Fruit fly (Drosophila melanogaster) whole organism, adult: ENCODE measurements around the gene CG45676.

Experiments used
- CG11617 ChIP-seq: fragments of 200-800 bp; sonication (Bioruptor generic); optimal IDR thresholded peaks from 2 replicates; lab custom pipeline; 2017; ENCODE audit warnings: mild to moderate bottlenecking, missing biosample characterization, missing genetic modification reagents, missing genetic modification characterization
- CG14711 ChIP-seq: fragments of 200-800 bp; sonication (Bioruptor generic); optimal IDR thresholded peaks from 2 replicates; lab custom pipeline; 2018; ENCODE audit warnings: missing biosample characterization, mild to moderate bottlenecking, missing genetic modification characterization, moderate library complexity
- Clk ChIP-seq: fragments of 200-800 bp; sonication (Bioruptor generic); optimal IDR thresholded peaks from 2 replicates; lab custom pipeline; 2017; ENCODE audit warnings: missing biosample characterization, missing genetic modification characterization
- Mnt ChIP-seq: fragments of 200-800 bp; sonication (Bioruptor generic); optimal IDR thresholded peaks from 2 replicates; lab custom pipeline; 2016; ENCODE audit warnings: missing biosample characterization, mild to moderate bottlenecking, missing genetic modification characterization
- bab1 ChIP-seq: fragments of 200-800 bp; sonication (Bioruptor generic); optimal IDR thresholded peaks from 3 replicates; lab custom pipeline; 2019; ENCODE audit warnings: missing biosample characterization, mild to moderate bottlenecking, missing genetic modification characterization, moderate library complexity
- cic ChIP-seq: fragments of 200-800 bp; sonication (Bioruptor generic); optimal IDR thresholded peaks from 2 replicates; lab custom pipeline; 2017; ENCODE audit warnings: missing biosample characterization, mild to moderate bottlenecking, missing genetic modification characterization, moderate library complexity
- kay ChIP-seq: fragments of 200-800 bp; sonication (Bioruptor generic); peaks from one replicate; lab custom pipeline; 2016; ENCODE audit warnings: missing biosample characterization, missing genetic modification characterization, borderline replicate concordance
- tj ChIP-seq: fragments of 200-800 bp; sonication (Bioruptor generic); optimal IDR thresholded peaks from 3 replicates; lab custom pipeline; 2017; ENCODE audit warnings: missing biosample characterization, mild to moderate bottlenecking, missing genetic modification characterization, moderate library complexity
- toe ChIP-seq: fragments of 200-800 bp; sonication (Bioruptor generic); optimal IDR thresholded peaks from 2 replicates; lab custom pipeline; 2016; ENCODE audit warnings: missing biosample characterization, missing genetic modification characterization

- TF ChIP-seq cic (no peak), Mnt (GFP tag; lab: Kevin White, UChicago) (no peak), bab1 (GFP tag; lab: Kevin White, UChicago) (no peak), Clk (GFP tag; lab: Kevin White, UChicago) (no peak), CG11617 (GFP tag; lab: Kevin White, UChicago) (no peak), kay (no peak), toe (GFP tag; lab: Kevin White, UChicago) (no peak), CG14711 (tag; lab: Kevin White, UChicago) (no peak), tj (GFP tag; lab: Kevin White, UChicago) (no peak)
Observed at dm6 chr3R:11452041-11452440, 33.4 kb downstream of the CG45676 start.
